Fruit fly (Drosophila melanogaster): ENCODE results near the gene CG9521.

The CG9521 gene

dm6 chrX:14839047-14839446 lies 14.0 kb downstream of the CG9521 start, which contains the start of the genes CG32590 and Flo2 (continued):
- TF ChIP-seq sens-2 (GFP tag; IDR thresholded peaks at IDR 0.05) (peak; percentile 72), D (optimal IDR thresholded peaks at IDR 0.05) (no peak), D (GFP tag; optimal IDR thresholded peaks at IDR 0.05) (no peak), cwo (GFP tag; optimal IDR thresholded peaks at IDR 0.05) (peak; percentile 23), Blimp-1 (GFP tag; optimal IDR thresholded peaks at IDR 0.05) (peak; percentile 59), zfh2 (GFP tag; optimal IDR thresholded peaks at IDR 0.05) (peak; percentile 77), YL-1 (GFP tag; optimal IDR thresholded peaks at IDR 0.05) (no peak), cg (GFP tag; optimal IDR thresholded peaks at IDR 0.05) (no peak), tin (GFP tag; optimal IDR thresholded peaks at IDR 0.05) (peak; percentile 81), CG3281 (GFP tag; optimal IDR thresholded peaks at IDR 0.05) (peak; percentile 17), sug (tag; optimal IDR thresholded peaks at IDR 0.05) (peak; percentile 60), CG32532 (GFP tag; IDR thresholded peaks at IDR 0.05) (peak; percentile 90), schlank (tag; optimal IDR thresholded peaks at IDR 0.05) (no peak), CG10431 (GFP tag; optimal IDR thresholded peaks at IDR 0.05) (no peak), CG2116 (GFP tag; optimal IDR thresholded peaks at IDR 0.05) (peak; percentile 91), Lpt (GFP tag; optimal IDR thresholded peaks at IDR 0.05) (no peak), ase (GFP tag; IDR thresholded peaks at IDR 0.05) (peak; percentile 79), CG32767 (GFP tag; IDR thresholded peaks at IDR 0.05) (peak; percentile 63; the same call in 1 of the 2 replicates), CG7987 (GFP tag; optimal IDR thresholded peaks at IDR 0.05) (no peak), Hr51 (GFP tag; optimal IDR thresholded peaks at IDR 0.05) (peak; percentile 39 to 74), NC2α (GFP tag; optimal IDR thresholded peaks at IDR 0.05) (peak; percentile 24), Med (GFP tag) (peak; percentile 96), fd64A (GFP tag; optimal IDR thresholded peaks at IDR 0.05) (no peak), CG10366 (GFP tag; IDR thresholded peaks at IDR 0.05) (peak; percentile 69), tx (GFP tag; optimal IDR thresholded peaks at IDR 0.05) (peak; percentile 77), CG16815 (GFP tag; optimal IDR thresholded peaks at IDR 0.05) (peak; percentile 38), MBD-R2 (GFP tag; IDR thresholded peaks at IDR 0.05) (peak; percentile 75), CG14014 (GFP tag; IDR thresholded peaks at IDR 0.05) (peak; percentile 67), tgo (GFP tag; IDR thresholded peaks at IDR 0.05) (peak; percentile 83), CG18476 (GFP tag; optimal IDR thresholded peaks at IDR 0.05) (peak; percentile 57), kay (GFP tag; optimal IDR thresholded peaks at IDR 0.05) (peak; percentile 36), hth (optimal IDR thresholded peaks at IDR 0.05) (no peak), Mad (GFP tag; optimal IDR thresholded peaks at IDR 0.05) (peak; percentile 66), GATAe (GFP tag; conservative IDR thresholded peaks at IDR 0.05) (no peak; the same call in 1 of the 2 replicates), CG8281 (tag; optimal IDR thresholded peaks at IDR 0.05) (peak; percentile 15)

- peak; percentile 61 for TF ChIP-seq hbn (GFP tag; IDR thresholded peaks at IDR 0.05; ENCODE audit: partially characterized antibody)
- TF ChIP-seq lov (optimal IDR thresholded peaks at IDR 0.05): no peak
- no peak for TF ChIP-seq lov (GFP tag; IDR thresholded peaks at IDR 0.05)
- peak; percentile 60 for TF ChIP-seq CG16813 (GFP tag; IDR thresholded peaks at IDR 0.05; ENCODE audit: partially characterized antibody)
- TF ChIP-seq CG2116 (GFP tag; optimal IDR thresholded peaks at IDR 0.05): peak; percentile 4
- no peak for TF ChIP-seq CG1233 (GFP tag; optimal IDR thresholded peaks at IDR 0.05)
- TF ChIP-seq CG11560 (tag; IDR thresholded peaks at IDR 0.05): no peak
- TF ChIP-seq CG6272 (GFP tag; IDR thresholded peaks at IDR 0.05): no peak
- peak; percentile 61; the same call in 1 of the 2 replicates for TF ChIP-seq amos (GFP tag; IDR thresholded peaks at IDR 0.05; ENCODE audit: partially characterized antibody)
- no peak for TF ChIP-seq CG4730 (GFP tag; IDR thresholded peaks at IDR 0.05)
- TF ChIP-seq Gsc (GFP tag; IDR thresholded peaks at IDR 0.05): no peak
- TF ChIP-seq ATbp (GFP tag; optimal IDR thresholded peaks at IDR 0.05): no peak
- TF ChIP-seq Dfd (GFP tag; optimal IDR thresholded peaks at IDR 0.05): no peak
- TF ChIP-seq CG11456 (GFP tag; IDR thresholded peaks at IDR 0.05): no peak
- TF ChIP-seq CG32772 (GFP tag; IDR thresholded peaks at IDR 0.05): no peak
- TF ChIP-seq tup (GFP tag; optimal IDR thresholded peaks at IDR 0.05): no peak
- no peak for TF ChIP-seq phol (tag; optimal IDR thresholded peaks at IDR 0.05)
- TF ChIP-seq unc-4 (GFP tag; IDR thresholded peaks at IDR 0.05; ENCODE audit: partially characterized antibody): peak; percentile 69
- TF ChIP-seq pb (GFP tag; optimal IDR thresholded peaks at IDR 0.05): no peak
- no peak for TF ChIP-seq wdn (GFP tag; IDR thresholded peaks at IDR 0.05)
Observed at dm6 chrX:14837983-14838382, 15.1 kb downstream of the CG9521 start, which contains the start of gene Grx5. TSS of gene Grx5 (minus strand) at chrX:14838198.

All from whole organism, embryonic.